Fruit fly (Drosophila melanogaster): Measurements from ENCODE around the gene CG9631.

dm6 chr3R:14261113-14261512, 34.6 kb upstream of the CG9631 start, which contains the start of gene CG14840:
- TF ChIP-seq CG8478 (optimal IDR thresholded peaks at IDR 0.05) (no peak), CTCF (optimal IDR thresholded peaks at IDR 0.05) (no peak)
